Fruit fly (Drosophila melanogaster) whole organism, embryonic: ENCODE results near the gene Cyp12a5.

ENCODE experiments used
- CG10209 ChIP-seq: fragments of 200-800 bp; sonication (Bioruptor generic); optimal IDR thresholded peaks from 3 replicates; lab custom pipeline; 2017; ENCODE audit warnings: missing biosample characterization, mild to moderate bottlenecking, missing genetic modification characterization, missing genetic modification reagents
- CG2875 ChIP-seq: fragments of 200-800 bp; sonication (Bioruptor generic); optimal IDR thresholded peaks from 2 replicates; lab custom pipeline; 2017; ENCODE audit warnings: missing biosample characterization, mild to moderate bottlenecking, missing genetic modification characterization, missing genetic modification reagents
- CG3995 ChIP-seq: fragments of 200-800 bp; sonication (Bioruptor generic); optimal IDR thresholded peaks from 3 replicates; lab custom pipeline; 2016; ENCODE audit warnings: missing biosample characterization, missing genetic modification characterization
- CG4282 ChIP-seq: fragments of 200-800 bp; sonication (Bioruptor generic); optimal IDR thresholded peaks from 2 replicates; lab custom pipeline; 2016; ENCODE audit warnings: missing biosample characterization, missing genetic modification characterization
- CG7963 ChIP-seq: fragments of 200-800 bp; sonication (Bioruptor generic); IDR thresholded peaks from 3 replicates; pipeline ENCODE4 v1.3.6; 2022; ENCODE audit warnings: missing biosample characterization, missing genetic modification characterization; ENCODE audit not compliant: partially characterized antibody
- Camta ChIP-seq: fragments of 200-800 bp; sonication (Bioruptor generic); optimal IDR thresholded peaks from 2 replicates; lab custom pipeline; 2016; ENCODE audit warnings: missing biosample characterization, missing genetic modification characterization
- HmgZ ChIP-seq: fragments of 200-800 bp; sonication (Bioruptor generic); optimal IDR thresholded peaks from 2 replicates; lab custom pipeline; 2018; ENCODE audit warnings: missing biosample characterization, mild to moderate bottlenecking, missing genetic modification characterization
- dysf ChIP-seq: fragments of 200-800 bp; sonication (Bioruptor generic); IDR thresholded peaks from 3 replicates; pipeline ENCODE4 v1.3.6; 2022; ENCODE audit warnings: missing biosample characterization, missing genetic modification characterization
- so ChIP-seq: fragments of 200-800 bp; sonication (Bioruptor generic); IDR thresholded peaks from 3 replicates; pipeline ENCODE4 v1.3.6; 2022; ENCODE audit warnings: missing biosample characterization, missing genetic modification characterization

- TF ChIP-seq CG4282 (GFP tag; lab: Kevin White, UChicago): no peak
- no peak for TF ChIP-seq CG10209 (GFP tag; lab: Kevin White, UChicago)
- no peak for TF ChIP-seq dysf (GFP tag; lab: Robert Waterston, UW)
- TF ChIP-seq CG2875 (GFP tag; lab: Kevin White, UChicago): no peak
- TF ChIP-seq HmgZ: no peak
- no peak for TF ChIP-seq CG3995 (GFP tag; lab: Kevin White, UChicago)
- no peak for TF ChIP-seq Camta (GFP tag; lab: Kevin White, UChicago)
- no peak for TF ChIP-seq CG7963 (GFP tag; lab: Robert Waterston, UW)
- TF ChIP-seq so: no peak
These were observed 29.3 kb upstream of the Cyp12a5 start for dm6 chr3R:19103189-19103588.
